Fruit fly (Drosophila melanogaster) whole organism, embryonic: ENCODE measurements around the gene Gcat.

Source experiments
- Ada2b ChIP-seq: fragments of 200-800 bp; sonication (Bioruptor generic); IDR thresholded peaks from 2 replicates; pipeline ENCODE4 v1.3.6; 2022; ENCODE audit warnings: missing biosample characterization, missing genetic modification characterization
- Atf6 ChIP-seq: fragments of 200-800 bp; sonication (Bioruptor generic); IDR thresholded peaks from 2 replicates; pipeline ENCODE4 v1.3.6; 2022; ENCODE audit warnings: missing biosample characterization, missing genetic modification characterization
- B-H1 ChIP-seq: fragments of 200-800 bp; sonication (Bioruptor generic); IDR thresholded peaks from 3 replicates; pipeline ENCODE4 v1.3.6; 2022; ENCODE audit warnings: missing biosample characterization, missing genetic modification characterization
- CG11398 ChIP-seq: fragments of 200-800 bp; sonication (Bioruptor generic); optimal IDR thresholded peaks from 2 replicates; lab custom pipeline; 2016; ENCODE audit warnings: missing biosample characterization, missing genetic modification characterization
- CG11456 ChIP-seq: fragments of 200-800 bp; sonication (Bioruptor generic); IDR thresholded peaks from 3 replicates; pipeline ENCODE4 v1.3.6; 2022; ENCODE audit warnings: missing biosample characterization, missing genetic modification characterization
- CG12071 ChIP-seq: fragments of 200-800 bp; sonication (Bioruptor generic); optimal IDR thresholded peaks from 3 replicates; lab custom pipeline; 2018; ENCODE audit warnings: missing biosample characterization, mild to moderate bottlenecking, missing genetic modification characterization
- CG12104 ChIP-seq: fragments of 200-800 bp; sonication (Bioruptor generic); optimal IDR thresholded peaks from 3 replicates; lab custom pipeline; 2016; ENCODE audit warnings: missing biosample characterization, missing genetic modification characterization
- CG13624 ChIP-seq: fragments of 200-800 bp; sonication (Bioruptor generic); optimal IDR thresholded peaks from 2 replicates; lab custom pipeline; 2016; ENCODE audit warnings: missing biosample characterization, missing genetic modification characterization
- CG13775 ChIP-seq: fragments of 200-800 bp; sonication (Bioruptor generic); optimal IDR thresholded peaks from 3 replicates; lab custom pipeline; 2017; ENCODE audit warnings: missing biosample characterization, mild to moderate bottlenecking, missing genetic modification characterization
- CG14667 ChIP-seq: fragments of 200-800 bp; sonication (Bioruptor generic); IDR thresholded peaks from 2 replicates; pipeline ENCODE4 v1.3.6; 2022; ENCODE audit warnings: missing biosample characterization, missing genetic modification characterization
- CG14860 ChIP-seq: fragments of 200-800 bp; sonication (Bioruptor generic); IDR thresholded peaks from 3 replicates; pipeline ENCODE4 v1.3.6; 2022; ENCODE audit warnings: missing biosample characterization, missing genetic modification characterization; ENCODE audit not compliant: partially characterized antibody
- CG15479 ChIP-seq: fragments of 200-800 bp; sonication (Bioruptor generic); optimal IDR thresholded peaks from 3 replicates; lab custom pipeline; 2019; ENCODE audit warnings: missing biosample characterization, mild to moderate bottlenecking, missing genetic modification characterization, moderate library complexity
- CG16779 ChIP-seq: fragments of 200-800 bp; sonication (Bioruptor generic); IDR thresholded peaks from 2 replicates; pipeline ENCODE4 v1.3.6; 2022; ENCODE audit warnings: missing biosample characterization, missing genetic modification characterization
- CG16813 ChIP-seq: fragments of 200-800 bp; sonication (Bioruptor generic); IDR thresholded peaks from 3 replicates; pipeline ENCODE4 v1.3.6; 2022; ENCODE audit warnings: missing biosample characterization, missing genetic modification characterization; ENCODE audit not compliant: partially characterized antibody
- CG1792 ChIP-seq: fragments of 200-800 bp; sonication (Bioruptor generic); optimal IDR thresholded peaks from 2 replicates; lab custom pipeline; 2016; ENCODE audit warnings: missing biosample characterization, missing genetic modification characterization
- CG1832 ChIP-seq: fragments of 200-800 bp; sonication (Bioruptor generic); optimal IDR thresholded peaks from 2 replicates; lab custom pipeline; 2017; ENCODE audit warnings: missing biosample characterization, mild to moderate bottlenecking, missing genetic modification characterization, inconsistent platforms
- CG18476 ChIP-seq: fragments of 200-800 bp; sonication (Bioruptor generic); optimal IDR thresholded peaks from 2 replicates; lab custom pipeline; 2016; ENCODE audit warnings: missing biosample characterization, mild to moderate bottlenecking, missing genetic modification characterization
- CG2678 ChIP-seq: fragments of 200-800 bp; sonication (Bioruptor generic); optimal IDR thresholded peaks from 3 replicates; lab custom pipeline; 2019; ENCODE audit warnings: missing biosample characterization, mild to moderate bottlenecking, missing genetic modification characterization, moderate library complexity
- CG3065 ChIP-seq: fragments of 200-800 bp; sonication (Bioruptor generic); optimal IDR thresholded peaks from 2 replicates; lab custom pipeline; 2016; ENCODE audit warnings: missing biosample characterization, missing genetic modification characterization
- CG33557 ChIP-seq: fragments of 200-800 bp; sonication (Bioruptor generic); optimal IDR thresholded peaks from 2 replicates; lab custom pipeline; 2019; ENCODE audit warnings: missing biosample characterization, mild to moderate bottlenecking, missing genetic modification characterization, moderate library complexity
- CG3847 ChIP-seq: fragments of 200-800 bp; sonication (Bioruptor generic); IDR thresholded peaks from 2 replicates; pipeline ENCODE4 v1.3.6; 2022; ENCODE audit warnings: missing biosample characterization, missing genetic modification characterization
- CG4424 ChIP-seq: fragments of 200-800 bp; sonication (Bioruptor generic); optimal IDR thresholded peaks from 3 replicates; lab custom pipeline; 2016; ENCODE audit warnings: missing biosample characterization, missing genetic modification characterization
- CG7963 ChIP-seq: fragments of 200-800 bp; sonication (Bioruptor generic); IDR thresholded peaks from 3 replicates; pipeline ENCODE4 v1.3.6; 2022; ENCODE audit warnings: missing biosample characterization, missing genetic modification characterization; ENCODE audit not compliant: partially characterized antibody
- CG8089 ChIP-seq: fragments of 200-800 bp; sonication (Bioruptor generic); optimal IDR thresholded peaks from 3 replicates; lab custom pipeline; 2016; ENCODE audit warnings: missing biosample characterization, missing genetic modification characterization
- CG8281 ChIP-seq: fragments of 200-800 bp; sonication (Bioruptor generic); optimal IDR thresholded peaks from 2 replicates; lab custom pipeline; 2018; ENCODE audit warnings: missing biosample characterization, mild to moderate bottlenecking, missing genetic modification characterization, moderate library complexity
- CG8388 ChIP-seq: fragments of 200-800 bp; sonication (Bioruptor generic); optimal IDR thresholded peaks from 2 replicates; lab custom pipeline; 2019; ENCODE audit warnings: missing biosample characterization, mild to moderate bottlenecking, missing genetic modification characterization, moderate library complexity
- CG9797 ChIP-seq: fragments of 200-800 bp; sonication (Bioruptor generic); optimal IDR thresholded peaks from 3 replicates; lab custom pipeline; 2018; ENCODE audit warnings: missing biosample characterization, mild to moderate bottlenecking, missing genetic modification characterization
- CrebB ChIP-seq: fragments of 200-800 bp; sonication (Bioruptor generic); optimal IDR thresholded peaks from 3 replicates; lab custom pipeline; 2018; ENCODE audit warnings: missing biosample characterization, mild to moderate bottlenecking, missing genetic modification characterization
- Fer2 ChIP-seq: fragments of 200-800 bp; sonication (Bioruptor generic); optimal IDR thresholded peaks from 2 replicates; lab custom pipeline; 2018; ENCODE audit warnings: missing biosample characterization, mild to moderate bottlenecking, missing genetic modification characterization, moderate library complexity
- Gug ChIP-seq: fragments of 200-800 bp; sonication (Bioruptor generic); IDR thresholded peaks from 4 replicates; pipeline ENCODE4 v1.3.6; 2022; ENCODE audit warnings: missing biosample characterization, missing genetic modification characterization
- Hr39 ChIP-seq: fragments of >200 bp; optimal IDR thresholded peaks from 2 replicates; lab custom pipeline; 2017
- Pdp1 ChIP-seq, 2 experiments: fragments of 200-800 bp; sonication (Bioruptor generic); optimal IDR thresholded peaks; 3 replicates each; lab custom pipeline; 2016; ENCODE audit warnings: missing biosample characterization in 2 of 2, missing genetic modification characterization in 2 of 2, mild to moderate bottlenecking in 1 of 2, moderate library complexity in 1 of 2
- Rfx ChIP-seq: fragments of 200-800 bp; sonication (Bioruptor generic); IDR thresholded peaks from 2 replicates; pipeline ENCODE4 v1.3.6; 2022; ENCODE audit warnings: missing biosample characterization, missing genetic modification characterization
- Sox100B ChIP-seq: fragments of 200-800 bp; sonication (Bioruptor generic); optimal IDR thresholded peaks from 3 replicates; lab custom pipeline; 2018; ENCODE audit warnings: missing biosample characterization, mild to moderate bottlenecking, missing genetic modification characterization
- Sry-δ ChIP-seq: fragments of 200-800 bp; sonication (Bioruptor generic); optimal IDR thresholded peaks from 2 replicates; lab custom pipeline; 2016; ENCODE audit warnings: missing biosample characterization, missing genetic modification characterization
- Vsx1 ChIP-seq: fragments of 200-800 bp; sonication (Bioruptor generic); optimal IDR thresholded peaks from 2 replicates; lab custom pipeline; 2017; ENCODE audit warnings: missing biosample characterization, mild to moderate bottlenecking, missing genetic modification characterization, missing genetic modification reagents
- esg ChIP-seq: fragments of 200-800 bp; sonication (Bioruptor generic); conservative IDR thresholded peaks from 2 replicates; pipeline ENCODE4 v1.3.6; 2022; ENCODE audit warnings: missing biosample characterization, missing genetic modification characterization
- eyg ChIP-seq: fragments of 200-800 bp; sonication (Bioruptor generic); optimal IDR thresholded peaks from 3 replicates; lab custom pipeline; 2016; ENCODE audit warnings: missing biosample characterization, missing genetic modification characterization
- fu2 ChIP-seq: fragments of 200-800 bp; sonication (Bioruptor generic); optimal IDR thresholded peaks from 2 replicates; lab custom pipeline; 2016; ENCODE audit warnings: missing biosample characterization, missing genetic modification characterization
- gce ChIP-seq: fragments of 200-800 bp; sonication (Bioruptor generic); IDR thresholded peaks from 3 replicates; pipeline ENCODE4 v1.3.6; 2022; ENCODE audit warnings: missing biosample characterization, missing genetic modification characterization
- gsb ChIP-seq: fragments of 200-800 bp; sonication (Bioruptor generic); IDR thresholded peaks from 2 replicates; pipeline ENCODE4 v1.3.6; 2022; ENCODE audit warnings: missing biosample characterization, missing genetic modification characterization
- hkb ChIP-seq, 2 experiments: fragments of 200-800 bp in 1 of 2; fragments of >200 bp in 1 of 2; sonication (Bioruptor generic) in 1 of 2; IDR thresholded peaks in 1 of 2; optimal IDR thresholded peaks in 1 of 2; 2 replicates each; pipeline versions ENCODE4 v1.3.6 to Lab custom; 2017 to 2022; ENCODE audit warnings: missing biosample characterization in 1 of 2, missing genetic modification characterization in 1 of 2
- jing ChIP-seq: fragments of 200-800 bp; sonication (Bioruptor generic); optimal IDR thresholded peaks from 2 replicates; lab custom pipeline; 2018; ENCODE audit warnings: missing biosample characterization, mild to moderate bottlenecking, missing genetic modification characterization
- knrl ChIP-seq: fragments of 200-800 bp; sonication (Bioruptor generic); IDR thresholded peaks from 3 replicates; pipeline ENCODE4 v1.3.6; 2022; ENCODE audit warnings: missing biosample characterization, missing genetic modification characterization; ENCODE audit not compliant: partially characterized antibody
- mirr ChIP-seq: fragments of 200-800 bp; sonication (Bioruptor generic); optimal IDR thresholded peaks from 3 replicates; lab custom pipeline; 2018; ENCODE audit warnings: missing biosample characterization, mild to moderate bottlenecking, missing genetic modification characterization
- ro ChIP-seq: fragments of 200-800 bp; sonication (Bioruptor generic); IDR thresholded peaks from 2 replicates; pipeline ENCODE4 v1.3.6; 2022; ENCODE audit warnings: missing biosample characterization, missing genetic modification characterization
- sr ChIP-seq: fragments of 200-800 bp; sonication (Bioruptor generic); IDR thresholded peaks from 3 replicates; pipeline ENCODE4 v1.3.6; 2022; ENCODE audit warnings: missing biosample characterization, missing genetic modification characterization
- unpg ChIP-seq: fragments of 200-800 bp; sonication (Bioruptor generic); optimal IDR thresholded peaks from 3 replicates; lab custom pipeline; 2018; ENCODE audit warnings: missing biosample characterization, mild to moderate bottlenecking, missing genetic modification characterization, moderate library complexity
- wdn ChIP-seq: fragments of 200-800 bp; sonication (Bioruptor generic); IDR thresholded peaks from 2 replicates; pipeline ENCODE4 v1.3.6; 2022; ENCODE audit warnings: missing biosample characterization, missing genetic modification characterization

The Gcat gene

DNA sequence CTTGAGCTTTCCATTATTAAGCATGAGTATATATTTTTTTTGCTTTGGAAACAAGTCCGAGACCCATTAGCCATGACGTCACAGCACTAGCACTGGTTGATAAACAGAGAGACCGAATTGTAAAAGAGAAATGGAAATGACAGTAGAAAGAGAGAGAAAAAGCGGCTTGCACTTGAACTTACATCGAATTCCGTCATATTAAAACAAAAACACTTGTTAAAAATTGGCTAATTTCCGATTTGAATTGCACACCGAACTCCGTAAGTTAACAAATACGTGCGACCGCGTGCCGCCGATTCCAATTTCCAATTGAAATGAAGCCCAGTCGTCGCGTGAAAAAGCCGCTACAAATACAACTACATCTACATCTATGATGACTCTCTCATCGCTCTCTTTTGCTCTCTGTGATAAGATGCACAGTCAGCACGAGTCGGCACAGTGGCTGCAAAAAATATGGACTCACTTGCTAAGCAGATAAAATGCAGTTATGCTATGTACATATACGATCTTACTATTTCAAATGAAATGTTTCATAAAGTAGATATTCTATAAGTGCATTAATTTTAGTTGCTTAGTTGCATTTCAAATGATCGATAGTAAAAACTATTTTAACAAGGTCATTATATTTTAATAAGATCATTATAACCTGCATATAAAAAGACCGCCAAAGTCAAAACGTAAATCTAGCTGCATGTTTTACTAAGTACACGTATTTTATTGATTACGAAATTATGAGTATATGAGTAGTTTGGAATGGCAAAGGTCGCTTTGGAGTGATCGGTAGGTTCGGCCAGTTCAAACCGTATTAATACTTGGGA, 19.2 kb upstream of the Gcat start (continued):
- TF ChIP-seq CG13624 (peak; percentile 46), Sry-δ (GFP tag; lab: Kevin White, UChicago) (no peak), eyg (GFP tag; lab: Kevin White, UChicago) (no peak), Hr39 (lab: Kevin White, UChicago) (no peak), jing (no peak), fu2 (GFP tag; lab: Kevin White, UChicago) (peak; percentile 1), mirr (peak; percentile 54), Fer2 (tag; lab: Kevin White, UChicago) (no peak), Atf6 (GFP tag; lab: Robert Waterston, UW) (peak; percentile 70), B-H1 (GFP tag; lab: Robert Waterston, UW) (no peak; the same call in 2 of the 3 replicates), CrebB (tag; lab: Kevin White, UChicago) (peak; percentile 63), CG7963 (GFP tag; lab: Robert Waterston, UW) (no peak), CG12071 (GFP tag; lab: Kevin White, UChicago) (peak; percentile 31), CG16813 (GFP tag; lab: Robert Waterston, UW) (no peak), Vsx1 (GFP tag; lab: Kevin White, UChicago) (peak; percentile 73), CG8388 (GFP tag; lab: Kevin White, UChicago) (peak; percentile 100), CG12104 (no peak), CG8089 (GFP tag; lab: Kevin White, UChicago) (no peak), Ada2b (GFP tag; lab: Robert Waterston, UW) (0 out of 2 replicates have a peak, but pooled peaks have one; percentile 20), Gug (GFP tag; lab: Robert Waterston, UW) (peak; percentile 29; the same call in 1 of the 4 replicates), CG18476 (GFP tag; lab: Kevin White, UChicago) (no peak), wdn (GFP tag; lab: Robert Waterston, UW) (0 out of 2 replicates have a peak, but pooled peaks have one; percentile 38), CG14667 (GFP tag; lab: Robert Waterston, UW) (no peak), Pdp1 (GFP tag; optimal IDR thresholded peaks at IDR 0.05; lab: Kevin White, UChicago) (peak; percentile 13 to 45), CG3847 (GFP tag; lab: Robert Waterston, UW) (no peak), CG3065 (GFP tag; lab: Kevin White, UChicago) (no peak), CG1792 (GFP tag; lab: Kevin White, UChicago) (no peak), CG16779 (GFP tag; lab: Robert Waterston, UW) (no peak), CG14860 (GFP tag; lab: Robert Waterston, UW) (no peak), unpg (GFP tag; lab: Kevin White, UChicago) (peak; percentile 43), CG2678 (tag; lab: Kevin White, UChicago) (no peak), Sox100B (no peak), ro (GFP tag; lab: Robert Waterston, UW) (no peak), CG11456 (peak; percentile 55; the same call in 1 of the 3 replicates), esg (GFP tag; lab: Robert Waterston, UW) (no peak), CG13775 (no peak), CG9797 (no peak), gsb (GFP tag; lab: Robert Waterston, UW) (peak; percentile 32; the same call in 1 of the 2 replicates), gce (peak; percentile 58; the same call in 1 of the 3 replicates), Rfx (GFP tag; lab: Robert Waterston, UW) (peak; percentile 72; the same call in 1 of the 2 replicates), CG4424 (GFP tag; lab: Kevin White, UChicago) (no peak), sr (GFP tag; lab: Robert Waterston, UW) (no peak), CG15479 (GFP tag; lab: Kevin White, UChicago) (no peak), CG11398 (GFP tag; lab: Kevin White, UChicago) (no peak), hkb (optimal IDR thresholded peaks at IDR 0.05; lab: Kevin White, UChicago) (no peak), hkb (GFP tag; IDR thresholded peaks at IDR 0.05; lab: Robert Waterston, UW) (peak; percentile 44; the same call in 1 of the 2 replicates), CG8281 (tag; lab: Kevin White, UChicago) (no peak), CG33557 (GFP tag; lab: Kevin White, UChicago) (no peak), CG1832 (GFP tag; lab: Kevin White, UChicago) (no peak), knrl (GFP tag; lab: Robert Waterston, UW) (no peak)
